Fruit fly (Drosophila melanogaster) whole organism, embryonic: ENCODE measurements around the gene BORCS5.

ENCODE experiments used
- Abd-B ChIP-seq: fragments of 200-800 bp; sonication (Bioruptor generic); optimal IDR thresholded peaks from 2 replicates; lab custom pipeline; 2018; ENCODE audit warnings: missing biosample characterization, mild to moderate bottlenecking, missing genetic modification characterization, moderate library complexity
- Atf-2 ChIP-seq: fragments of 200-800 bp; sonication (Bioruptor generic); optimal IDR thresholded peaks from 2 replicates; lab custom pipeline; 2016; ENCODE audit warnings: missing biosample characterization, missing genetic modification characterization
- CG10431 ChIP-seq: fragments of 200-800 bp; sonication (Bioruptor generic); optimal IDR thresholded peaks from 3 replicates; lab custom pipeline; 2018; ENCODE audit warnings: missing biosample characterization, mild to moderate bottlenecking, missing genetic modification characterization
- CG10654 ChIP-seq: fragments of 200-800 bp; sonication (Bioruptor generic); optimal IDR thresholded peaks from 2 replicates; lab custom pipeline; 2016; ENCODE audit warnings: missing biosample characterization, missing genetic modification characterization
- CG12219 ChIP-seq: fragments of 200-800 bp; sonication (Bioruptor generic); optimal IDR thresholded peaks from 3 replicates; lab custom pipeline; 2018; ENCODE audit warnings: missing biosample characterization, mild to moderate bottlenecking, missing genetic modification characterization
- CG1233 ChIP-seq: fragments of 200-800 bp; sonication (Bioruptor generic); optimal IDR thresholded peaks from 4 replicates; lab custom pipeline; 2018; ENCODE audit warnings: missing biosample characterization, mild to moderate bottlenecking, missing genetic modification characterization
- CG12391 ChIP-seq: fragments of 200-800 bp; sonication (Bioruptor generic); optimal IDR thresholded peaks from 3 replicates; lab custom pipeline; 2018; ENCODE audit warnings: missing biosample characterization, mild to moderate bottlenecking, missing genetic modification characterization, moderate library complexity
- CG13296 ChIP-seq: fragments of 200-800 bp; sonication (Bioruptor generic); optimal IDR thresholded peaks from 3 replicates; lab custom pipeline; 2018; ENCODE audit warnings: missing biosample characterization, mild to moderate bottlenecking, missing genetic modification characterization
- CG13775 ChIP-seq: fragments of 200-800 bp; sonication (Bioruptor generic); optimal IDR thresholded peaks from 3 replicates; lab custom pipeline; 2017; ENCODE audit warnings: missing biosample characterization, mild to moderate bottlenecking, missing genetic modification characterization
- CG14965 ChIP-seq: fragments of 200-800 bp; sonication (Bioruptor generic); optimal IDR thresholded peaks from 2 replicates; lab custom pipeline; 2016; ENCODE audit warnings: missing biosample characterization, missing genetic modification characterization, borderline replicate concordance
- CG17802 ChIP-seq: fragments of 200-800 bp; sonication (Bioruptor generic); optimal IDR thresholded peaks from 2 replicates; lab custom pipeline; 2018; ENCODE audit warnings: missing biosample characterization, mild to moderate bottlenecking, missing genetic modification characterization, moderate library complexity
- CG1792 ChIP-seq: fragments of 200-800 bp; sonication (Bioruptor generic); optimal IDR thresholded peaks from 2 replicates; lab custom pipeline; 2016; ENCODE audit warnings: missing biosample characterization, missing genetic modification characterization
- CG18262 ChIP-seq: fragments of 200-800 bp; optimal IDR thresholded peaks from 3 replicates; lab custom pipeline; 2019; ENCODE audit warnings: missing biosample characterization, mild to moderate bottlenecking, missing genetic modification characterization, moderate library complexity
- CG2120 ChIP-seq: fragments of 200-800 bp; sonication (Bioruptor generic); optimal IDR thresholded peaks from 3 replicates; lab custom pipeline; 2016; ENCODE audit warnings: missing biosample characterization, missing genetic modification characterization
- CG3838 ChIP-seq: fragments of 200-800 bp; sonication (Bioruptor generic); optimal IDR thresholded peaks from 3 replicates; lab custom pipeline; 2016; ENCODE audit warnings: missing biosample characterization, missing genetic modification characterization
- CG42726 ChIP-seq: fragments of 200-800 bp; sonication (Bioruptor generic); IDR thresholded peaks from 2 replicates; pipeline ENCODE4 v1.3.6; 2022; ENCODE audit warnings: missing biosample characterization, missing genetic modification characterization; ENCODE audit not compliant: partially characterized antibody
- CG6791 ChIP-seq: fragments of 200-800 bp; sonication (Bioruptor generic); IDR thresholded peaks from 3 replicates; pipeline ENCODE4 v1.3.6; 2022; ENCODE audit warnings: missing biosample characterization, missing genetic modification characterization; ENCODE audit not compliant: partially characterized antibody
- CkIIα-i1 ChIP-seq: fragments of 200-800 bp; sonication (Bioruptor generic); IDR thresholded peaks from 2 replicates; pipeline ENCODE4 v1.3.6; 2022; ENCODE audit warnings: missing biosample characterization, missing genetic modification characterization
- CoRest ChIP-seq: fragments of 200-800 bp; sonication (Bioruptor generic); optimal IDR thresholded peaks from 3 replicates; lab custom pipeline; 2018; ENCODE audit warnings: missing biosample characterization, mild to moderate bottlenecking, missing genetic modification characterization, moderate library complexity
- D ChIP-seq, 2 experiments: fragments of 200-800 bp in 1 of 2; fragments of >200 bp in 1 of 2; sonication (Bioruptor generic) in 1 of 2; optimal IDR thresholded peaks; 2 replicates in 1 of 2; 3 replicates in 1 of 2; lab custom pipeline; 2017; ENCODE audit warnings: mild to moderate bottlenecking in 1 of 2, missing biosample characterization in 1 of 2, missing genetic modification characterization in 1 of 2, missing genetic modification reagents in 1 of 2
- Dek ChIP-seq: fragments of 200-800 bp; sonication (Bioruptor generic); optimal IDR thresholded peaks from 3 replicates; lab custom pipeline; 2019; ENCODE audit warnings: missing biosample characterization, mild to moderate bottlenecking, missing genetic modification characterization, moderate library complexity
- Dfd ChIP-seq, 2 experiments: fragments of >200 bp; optimal IDR thresholded peaks; 2 replicates each; lab custom pipeline; 2017; ENCODE audit warnings: missing biosample characterization in 2 of 2, missing genetic modification characterization in 2 of 2
- Dll ChIP-seq: fragments of 200-800 bp; sonication (Bioruptor generic); IDR thresholded peaks from 4 replicates; pipeline ENCODE4 v1.3.6; 2022; ENCODE audit warnings: missing biosample characterization, missing genetic modification characterization; ENCODE audit not compliant: partially characterized antibody
- ERR ChIP-seq: fragments of 200-800 bp; sonication (Bioruptor generic); optimal IDR thresholded peaks from 2 replicates; lab custom pipeline; 2016; ENCODE audit warnings: missing biosample characterization, missing genetic modification characterization
- Eip74EF ChIP-seq, 2 experiments: fragments of 200-800 bp in 1 of 2; fragments of >200 bp in 1 of 2; sonication (Bioruptor generic) in 1 of 2; optimal IDR thresholded peaks; 2 replicates each; lab custom pipeline; 2017 to 2019; ENCODE audit warnings: missing biosample characterization in 2 of 2, missing genetic modification characterization in 2 of 2, mild to moderate bottlenecking in 1 of 2, moderate library complexity in 1 of 2
- HLHmδ ChIP-seq: fragments of 200-800 bp; sonication (Bioruptor generic); optimal IDR thresholded peaks from 2 replicates; lab custom pipeline; 2018; ENCODE audit warnings: missing biosample characterization, mild to moderate bottlenecking, missing genetic modification characterization, moderate library complexity
- Hmr ChIP-seq: fragments of 200-800 bp; sonication (Bioruptor generic); optimal IDR thresholded peaks from 3 replicates; lab custom pipeline; 2017; ENCODE audit warnings: mild to moderate bottlenecking, missing biosample characterization, missing genetic modification reagents, missing genetic modification characterization
- MTF-1 ChIP-seq: fragments of 200-800 bp; sonication (Bioruptor generic); optimal IDR thresholded peaks from 2 replicates; lab custom pipeline; 2018; ENCODE audit warnings: missing biosample characterization, mild to moderate bottlenecking, missing genetic modification characterization, borderline replicate concordance
- Mes4 ChIP-seq: fragments of 200-800 bp; sonication (Bioruptor generic); optimal IDR thresholded peaks from 2 replicates; lab custom pipeline; 2016; ENCODE audit warnings: missing biosample characterization, missing genetic modification characterization
- NfI ChIP-seq: fragments of 200-800 bp; sonication (Bioruptor generic); optimal IDR thresholded peaks from 3 replicates; lab custom pipeline; 2018; ENCODE audit warnings: missing biosample characterization, mild to moderate bottlenecking, missing genetic modification characterization, moderate library complexity
- Optix ChIP-seq: fragments of 200-800 bp; sonication (Bioruptor generic); IDR thresholded peaks from 3 replicates; pipeline ENCODE4 v1.3.6; 2022; ENCODE audit warnings: missing biosample characterization, missing genetic modification characterization
- Ravus ChIP-seq: fragments of 200-800 bp; sonication (Bioruptor generic); IDR thresholded peaks from 2 replicates; pipeline ENCODE4 v1.3.6; 2022; ENCODE audit warnings: missing biosample characterization, missing genetic modification characterization
- YL-1 ChIP-seq: fragments of 200-800 bp; sonication (Bioruptor generic); optimal IDR thresholded peaks from 3 replicates; lab custom pipeline; 2017; ENCODE audit warnings: missing biosample characterization, mild to moderate bottlenecking, missing genetic modification characterization
- ab ChIP-seq: fragments of 200-800 bp; sonication (Bioruptor generic); optimal IDR thresholded peaks from 2 replicates; lab custom pipeline; 2016; ENCODE audit warnings: missing biosample characterization, missing genetic modification characterization
- abd-A ChIP-seq: fragments of 200-800 bp; sonication (Bioruptor generic); optimal IDR thresholded peaks from 3 replicates; lab custom pipeline; 2019; ENCODE audit warnings: missing biosample characterization, mild to moderate bottlenecking, missing genetic modification characterization, moderate library complexity
- az2 ChIP-seq: fragments of 200-800 bp; sonication (Bioruptor generic); optimal IDR thresholded peaks from 3 replicates; lab custom pipeline; 2016; ENCODE audit warnings: missing biosample characterization, missing genetic modification characterization
- bcd ChIP-seq: fragments of 200-800 bp; sonication (Bioruptor generic); optimal IDR thresholded peaks from 2 replicates; lab custom pipeline; 2017; ENCODE audit warnings: missing biosample characterization, mild to moderate bottlenecking, missing genetic modification characterization
- chinmo ChIP-seq: fragments of 200-800 bp; sonication (Bioruptor generic); IDR thresholded peaks from 4 replicates; pipeline ENCODE4 v1.3.6; 2022; ENCODE audit warnings: missing biosample characterization, missing genetic modification characterization; ENCODE audit not compliant: partially characterized antibody
- dimm ChIP-seq: fragments of 200-800 bp; sonication (Bioruptor generic); IDR thresholded peaks from 2 replicates; pipeline ENCODE4 v1.3.6; 2022; ENCODE audit warnings: missing biosample characterization, missing genetic modification characterization
- dysf ChIP-seq: fragments of 200-800 bp; sonication (Bioruptor generic); IDR thresholded peaks from 3 replicates; pipeline ENCODE4 v1.3.6; 2022; ENCODE audit warnings: missing biosample characterization, missing genetic modification characterization
- lmd ChIP-seq: fragments of 200-800 bp; sonication (Bioruptor generic); IDR thresholded peaks from 2 replicates; pipeline ENCODE4 v1.3.6; 2022; ENCODE audit warnings: missing biosample characterization, missing genetic modification characterization
- mld ChIP-seq: fragments of 200-800 bp; sonication (Bioruptor generic); IDR thresholded peaks from 3 replicates; pipeline ENCODE4 v1.3.6; 2022; ENCODE audit warnings: missing biosample characterization, missing genetic modification characterization; ENCODE audit not compliant: partially characterized antibody
- onecut ChIP-seq: fragments of 200-800 bp; sonication (Bioruptor generic); IDR thresholded peaks from 2 replicates; pipeline ENCODE4 v1.3.6; 2022; ENCODE audit warnings: missing biosample characterization, missing genetic modification characterization
- p53 ChIP-seq: fragments of 200-800 bp; sonication (Bioruptor generic); optimal IDR thresholded peaks from 2 replicates; lab custom pipeline; 2016; ENCODE audit warnings: missing biosample characterization, missing genetic modification characterization
- slou ChIP-seq: fragments of 200-800 bp; sonication (Bioruptor generic); optimal IDR thresholded peaks from 3 replicates; lab custom pipeline; 2016; ENCODE audit warnings: missing biosample characterization, missing genetic modification characterization
- sob ChIP-seq: fragments of 200-800 bp; sonication (Bioruptor generic); IDR thresholded peaks from 2 replicates; pipeline ENCODE4 v1.3.6; 2022; ENCODE audit warnings: missing biosample characterization, missing genetic modification characterization
- tll ChIP-seq, 2 experiments: fragments of 200-800 bp in 1 of 2; fragments of >200 bp in 1 of 2; sonication (Bioruptor generic) in 1 of 2; optimal IDR thresholded peaks; 2 replicates each; lab custom pipeline; 2017 to 2019; ENCODE audit warnings: missing biosample characterization in 2 of 2, missing genetic modification characterization in 2 of 2, mild to moderate bottlenecking in 1 of 2, moderate library complexity in 1 of 2
- vfl ChIP-seq: fragments of 200-800 bp; sonication (Bioruptor generic); optimal IDR thresholded peaks from 2 replicates; lab custom pipeline; 2016; ENCODE audit warnings: missing biosample characterization, missing genetic modification characterization
- wor ChIP-seq: fragments of 200-800 bp; sonication (Bioruptor generic); IDR thresholded peaks from 2 replicates; pipeline ENCODE4 v1.3.6; 2022; ENCODE audit warnings: missing biosample characterization, missing genetic modification characterization

BORCS5 gene

dm6 chrX:11920959-11921358, 48.4 kb upstream of the BORCS5 start (continued):
- TF ChIP-seq CG14965 (GFP tag; lab: Kevin White, UChicago): no peak
- TF ChIP-seq CkIIα-i1 (GFP tag; lab: Robert Waterston, UW): no peak
- no peak for TF ChIP-seq mld (GFP tag; lab: Robert Waterston, UW)
- peak; percentile 57 for TF ChIP-seq Mes4 (GFP tag; lab: Kevin White, UChicago)
- TF ChIP-seq CG13296: peak; percentile 88
- no peak for TF ChIP-seq tll (GFP tag; optimal IDR thresholded peaks at IDR 0.05; lab: Kevin White, UChicago)
- TF ChIP-seq CoRest: peak; percentile 96
- no peak for TF ChIP-seq Dll (GFP tag; lab: Robert Waterston, UW)
- TF ChIP-seq D (optimal IDR thresholded peaks at IDR 0.05; lab: Kevin White, UChicago): no peak
- TF ChIP-seq D (GFP tag; optimal IDR thresholded peaks at IDR 0.05; lab: Kevin White, UChicago): peak; percentile 82
- peak; percentile 79 for TF ChIP-seq CG10654 (GFP tag; lab: Kevin White, UChicago)
- no peak for TF ChIP-seq chinmo
- TF ChIP-seq slou (GFP tag; lab: Kevin White, UChicago): peak; percentile 86
- TF ChIP-seq ab (GFP tag; lab: Kevin White, UChicago): no peak
- peak; percentile 67 for TF ChIP-seq dimm (GFP tag; lab: Robert Waterston, UW)
- peak; percentile 86 for TF ChIP-seq az2
- TF ChIP-seq CG6791: no peak
- no peak for TF ChIP-seq Optix
- peak; percentile 57 for TF ChIP-seq CG17802 (tag; lab: Kevin White, UChicago)
- TF ChIP-seq Atf-2 (GFP tag; lab: Kevin White, UChicago): peak; percentile 69
- peak; percentile 65 for TF ChIP-seq MTF-1 (GFP tag; lab: Kevin White, UChicago)
- TF ChIP-seq onecut (GFP tag; lab: Robert Waterston, UW): peak; percentile 77
- TF ChIP-seq Dfd (GFP tag; optimal IDR thresholded peaks at IDR 0.05; lab: Kevin White, UChicago): no peak
- peak; percentile 90 for TF ChIP-seq sob (GFP tag; lab: Robert Waterston, UW)
- no peak for TF ChIP-seq HLHmδ (GFP tag; lab: Kevin White, UChicago)
- TF ChIP-seq CG18262 (tag; lab: Kevin White, UChicago): peak; percentile 96
- TF ChIP-seq vfl (GFP tag; lab: Kevin White, UChicago): peak; percentile 12
- peak; percentile 87 for TF ChIP-seq CG1233 (GFP tag; lab: Kevin White, UChicago)
- peak; percentile 87 for TF ChIP-seq Hmr (GFP tag; lab: Kevin White, UChicago)
- peak; percentile 86 for TF ChIP-seq CG2120 (GFP tag; lab: Kevin White, UChicago)
- peak; percentile 81 for TF ChIP-seq CG13775 (GFP tag; lab: Kevin White, UChicago)
- TF ChIP-seq Abd-B (GFP tag; lab: Kevin White, UChicago): peak; percentile 90
- TF ChIP-seq p53 (GFP tag; lab: Kevin White, UChicago): no peak
- TF ChIP-seq Eip74EF (GFP tag; optimal IDR thresholded peaks at IDR 0.05; lab: Kevin White, UChicago): peak in 1 of 2 experiments; percentile 95
- peak; percentile 20 for TF ChIP-seq CG1792
- TF ChIP-seq wor: peak; percentile 83
- peak; percentile 74 for TF ChIP-seq abd-A
- TF ChIP-seq CG12391 (tag; lab: Kevin White, UChicago): peak; percentile 92
- TF ChIP-seq bcd (GFP tag; lab: Kevin White, UChicago): peak; percentile 89
- peak; percentile 89 for TF ChIP-seq CG12219 (GFP tag; lab: Kevin White, UChicago)
- TF ChIP-seq CG10431 (GFP tag; lab: Kevin White, UChicago): peak; percentile 71
- TF ChIP-seq lmd: peak; percentile 91
- peak; percentile 44 for TF ChIP-seq YL-1
- TF ChIP-seq CG3838 (GFP tag; lab: Kevin White, UChicago): peak; percentile 24
- TF ChIP-seq NfI (GFP tag; lab: Kevin White, UChicago): peak; percentile 87
- TF ChIP-seq ERR (GFP tag; lab: Kevin White, UChicago): peak; percentile 56
- peak; percentile 66 for TF ChIP-seq Ravus (GFP tag; lab: Robert Waterston, UW)
- no peak for TF ChIP-seq CG42726 (GFP tag; lab: Robert Waterston, UW)
- peak; percentile 95 for TF ChIP-seq dysf (GFP tag; lab: Robert Waterston, UW)
- peak; percentile 88 for TF ChIP-seq Dek (tag; lab: Kevin White, UChicago)
